Worm (Caenorhabditis elegans): ENCODE results near the gene snf-3.

- TF ChIP-seq nhr-11 (tag; optimal IDR thresholded peaks at IDR 0.05) (no peak), fkh-10 (GFP tag; optimal IDR thresholded peaks at IDR 0.05) (no peak), ama-1 (optimal IDR thresholded peaks at IDR 0.05) (no peak), odd-2 (tag; optimal IDR thresholded peaks at IDR 0.05) (no peak), lim-6 (tag; optimal IDR thresholded peaks at IDR 0.05) (no peak), ceh-45 (GFP tag; IDR thresholded peaks at IDR 0.05) (no peak), dmd-4 (tag; optimal IDR thresholded peaks at IDR 0.05; ENCODE audit: borderline replicate concordance) (no peak)
Measured at ce11 chrII:1131367-1131766, 39.6 kb downstream of the snf-3 start.
